Fruit fly (Drosophila melanogaster) whole organism, embryonic: ENCODE results near the gene Dhod.

Experiments used
- Asciz ChIP-seq: fragments of 200-800 bp; sonication (Bioruptor generic); optimal IDR thresholded peaks from 2 replicates; lab custom pipeline; 2017; ENCODE audit warnings: missing biosample characterization, mild to moderate bottlenecking, missing genetic modification characterization, missing genetic modification reagents
- Atf3 ChIP-seq: fragments of 200-800 bp; sonication (Bioruptor generic); optimal IDR thresholded peaks from 3 replicates; lab custom pipeline; 2016; ENCODE audit warnings: missing biosample characterization, missing genetic modification characterization
- BEAF-32 ChIP-seq: fragments of 200-800 bp; sonication (Bioruptor generic); optimal IDR thresholded peaks from 3 replicates; lab custom pipeline; 2017; ENCODE audit warnings: missing biosample characterization, missing genetic modification characterization, mild to moderate bottlenecking, moderate library complexity, missing genetic modification reagents
- Bdp1 ChIP-seq: fragments of 200-800 bp; sonication (Bioruptor generic); optimal IDR thresholded peaks from 3 replicates; lab custom pipeline; 2016; ENCODE audit warnings: missing biosample characterization, missing genetic modification characterization
- C15 ChIP-seq: fragments of 200-800 bp; sonication (Bioruptor generic); IDR thresholded peaks from 3 replicates; pipeline ENCODE4 v1.3.6; 2022; ENCODE audit warnings: missing biosample characterization, missing genetic modification characterization
- CG10274 ChIP-seq: fragments of 200-800 bp; sonication (Bioruptor generic); optimal IDR thresholded peaks from 3 replicates; lab custom pipeline; 2017; ENCODE audit warnings: missing biosample characterization, mild to moderate bottlenecking, missing genetic modification characterization
- CG11247 ChIP-seq: fragments of 200-800 bp; sonication (Bioruptor generic); IDR thresholded peaks from 2 replicates; pipeline ENCODE4 v1.3.6; 2022; ENCODE audit warnings: missing biosample characterization, missing genetic modification characterization
- CG12299 ChIP-seq: fragments of 200-800 bp; sonication (Bioruptor generic); optimal IDR thresholded peaks from 2 replicates; lab custom pipeline; 2018; ENCODE audit warnings: missing biosample characterization, mild to moderate bottlenecking, missing genetic modification characterization
- CG13424 ChIP-seq: fragments of 200-800 bp; sonication (Bioruptor generic); optimal IDR thresholded peaks from 2 replicates; lab custom pipeline; 2019; ENCODE audit warnings: missing biosample characterization, mild to moderate bottlenecking, missing genetic modification characterization, moderate library complexity
- CG13624 ChIP-seq: fragments of 200-800 bp; sonication (Bioruptor generic); optimal IDR thresholded peaks from 2 replicates; lab custom pipeline; 2016; ENCODE audit warnings: missing biosample characterization, missing genetic modification characterization
- CG14014 ChIP-seq: fragments of 200-800 bp; sonication (Bioruptor generic); IDR thresholded peaks from 2 replicates; pipeline ENCODE4 v1.3.6; 2022; ENCODE audit warnings: missing biosample characterization, missing genetic modification characterization
- CG15011 ChIP-seq: fragments of 200-800 bp; sonication (Bioruptor generic); optimal IDR thresholded peaks from 3 replicates; lab custom pipeline; 2018; ENCODE audit warnings: missing biosample characterization, mild to moderate bottlenecking, missing genetic modification characterization
- CG17328 ChIP-seq: fragments of 200-800 bp; sonication (Bioruptor generic); IDR thresholded peaks from 2 replicates; pipeline ENCODE4 v1.3.6; 2022; ENCODE audit warnings: missing biosample characterization, missing genetic modification characterization
- CG2202 ChIP-seq: fragments of 200-800 bp; sonication (Bioruptor generic); optimal IDR thresholded peaks from 2 replicates; lab custom pipeline; 2018; ENCODE audit warnings: missing biosample characterization, mild to moderate bottlenecking, missing genetic modification characterization
- CG2889 ChIP-seq: fragments of 200-800 bp; sonication (Bioruptor generic); IDR thresholded peaks from 3 replicates; pipeline ENCODE4 v1.3.6; 2022; ENCODE audit warnings: missing biosample characterization, missing genetic modification characterization
- CG3065 ChIP-seq: fragments of 200-800 bp; sonication (Bioruptor generic); optimal IDR thresholded peaks from 2 replicates; lab custom pipeline; 2016; ENCODE audit warnings: missing biosample characterization, missing genetic modification characterization
- CG3726 ChIP-seq: fragments of 200-800 bp; sonication (Bioruptor generic); IDR thresholded peaks from 3 replicates; pipeline ENCODE4, ENCODE4 v1.3.6; 2022; ENCODE audit warnings: missing biosample characterization, missing genetic modification characterization
- CG43689 ChIP-seq: fragments of 200-800 bp; sonication (Bioruptor generic); IDR thresholded peaks from 2 replicates; pipeline ENCODE4 v1.3.6; 2022; ENCODE audit warnings: missing biosample characterization, missing genetic modification characterization
- CG4404 ChIP-seq: fragments of 200-800 bp; sonication (Bioruptor generic); IDR thresholded peaks from 2 replicates; pipeline ENCODE4 v1.3.6; 2022; ENCODE audit warnings: missing biosample characterization, missing genetic modification characterization
- CG6654 ChIP-seq: fragments of 200-800 bp; sonication (Bioruptor generic); optimal IDR thresholded peaks from 2 replicates; lab custom pipeline; 2017; ENCODE audit warnings: missing biosample characterization, mild to moderate bottlenecking, missing genetic modification characterization
- CG6683 ChIP-seq: fragments of 200-800 bp; sonication (Bioruptor generic); optimal IDR thresholded peaks from 2 replicates; lab custom pipeline; 2017; ENCODE audit warnings: missing biosample characterization, mild to moderate bottlenecking, missing genetic modification characterization, missing genetic modification reagents
- CG6689 ChIP-seq: fragments of 200-800 bp; sonication (Bioruptor generic); IDR thresholded peaks from 2 replicates; pipeline ENCODE4 v1.3.6; 2022; ENCODE audit warnings: missing biosample characterization, missing genetic modification characterization
- CG6765 ChIP-seq: fragments of 200-800 bp; sonication (Bioruptor generic); optimal IDR thresholded peaks from 3 replicates; lab custom pipeline; 2017; ENCODE audit warnings: missing biosample characterization, mild to moderate bottlenecking, missing genetic modification characterization
- CG6854 ChIP-seq: fragments of 200-800 bp; sonication (Bioruptor generic); optimal IDR thresholded peaks from 3 replicates; lab custom pipeline; 2017; ENCODE audit warnings: missing biosample characterization, mild to moderate bottlenecking, missing genetic modification characterization
- CG9817 ChIP-seq: fragments of 200-800 bp; sonication (Bioruptor generic); optimal IDR thresholded peaks from 2 replicates; lab custom pipeline; 2018; ENCODE audit warnings: missing biosample characterization, mild to moderate bottlenecking, missing genetic modification characterization, moderate library complexity
- CG9876 ChIP-seq: fragments of 200-800 bp; sonication (Bioruptor generic); optimal IDR thresholded peaks from 2 replicates; lab custom pipeline; 2016; ENCODE audit warnings: missing biosample characterization, missing genetic modification characterization
- Chrac-16 ChIP-seq: fragments of 200-800 bp; sonication (Bioruptor generic); optimal IDR thresholded peaks from 3 replicates; lab custom pipeline; 2016; ENCODE audit warnings: missing biosample characterization, missing genetic modification characterization
- CrebB ChIP-seq: fragments of 200-800 bp; sonication (Bioruptor generic); optimal IDR thresholded peaks from 3 replicates; lab custom pipeline; 2018; ENCODE audit warnings: missing biosample characterization, mild to moderate bottlenecking, missing genetic modification characterization
- Dad ChIP-seq: fragments of 200-800 bp; sonication (Bioruptor generic); optimal IDR thresholded peaks from 3 replicates; lab custom pipeline; 2016; ENCODE audit warnings: missing biosample characterization, missing genetic modification characterization
- Deaf1 ChIP-seq: fragments of 200-800 bp; optimal IDR thresholded peaks from 3 replicates; lab custom pipeline; 2019; ENCODE audit warnings: missing biosample characterization, mild to moderate bottlenecking, missing genetic modification characterization, moderate library complexity
- E2f2 ChIP-seq: fragments of 200-800 bp; sonication (Bioruptor generic); IDR thresholded peaks from 2 replicates; pipeline ENCODE4 v1.3.6; 2022; ENCODE audit warnings: missing biosample characterization, missing genetic modification characterization
- ERR ChIP-seq: fragments of 200-800 bp; sonication (Bioruptor generic); optimal IDR thresholded peaks from 2 replicates; lab custom pipeline; 2016; ENCODE audit warnings: missing biosample characterization, missing genetic modification characterization
- Eip74EF ChIP-seq, 2 experiments: fragments of 200-800 bp in 1 of 2; fragments of >200 bp in 1 of 2; sonication (Bioruptor generic) in 1 of 2; optimal IDR thresholded peaks; 2 replicates each; lab custom pipeline; 2017 to 2019; ENCODE audit warnings: missing biosample characterization in 2 of 2, missing genetic modification characterization in 2 of 2, mild to moderate bottlenecking in 1 of 2, moderate library complexity in 1 of 2
- Fer3 ChIP-seq: fragments of 200-800 bp; sonication (Bioruptor generic); optimal IDR thresholded peaks from 2 replicates; lab custom pipeline; 2018; ENCODE audit warnings: missing biosample characterization, mild to moderate bottlenecking, missing genetic modification characterization, moderate library complexity
- Hr3 ChIP-seq: fragments of 200-800 bp; sonication (Bioruptor generic); optimal IDR thresholded peaks from 3 replicates; lab custom pipeline; 2016; ENCODE audit warnings: missing biosample characterization, missing genetic modification characterization
- Hr39 ChIP-seq: fragments of >200 bp; optimal IDR thresholded peaks from 2 replicates; lab custom pipeline; 2017
- Lpt ChIP-seq: fragments of >200 bp; optimal IDR thresholded peaks from 2 replicates; lab custom pipeline; 2018; ENCODE audit warnings: missing biosample characterization, missing genetic modification characterization
- Med ChIP-seq: fragments of 200-800 bp; sonication (Bioruptor generic); peaks from one replicate; lab custom pipeline; 2016; ENCODE audit warnings: missing biosample characterization, missing genetic modification characterization, mild to moderate bottlenecking, inconsistent platforms, moderate library complexity
- Mes4 ChIP-seq: fragments of 200-800 bp; sonication (Bioruptor generic); optimal IDR thresholded peaks from 2 replicates; lab custom pipeline; 2016; ENCODE audit warnings: missing biosample characterization, missing genetic modification characterization
- Neu2 ChIP-seq: fragments of 200-800 bp; sonication (Bioruptor generic); optimal IDR thresholded peaks from 3 replicates; lab custom pipeline; 2016; ENCODE audit warnings: missing biosample characterization, missing genetic modification characterization, borderline replicate concordance
- Poxn ChIP-seq: fragments of 200-800 bp; sonication (Bioruptor generic); IDR thresholded peaks from 2 replicates; pipeline ENCODE4 v1.3.6; 2022; ENCODE audit warnings: missing biosample characterization, missing genetic modification characterization
- bigmax ChIP-seq: fragments of 200-800 bp; sonication (Bioruptor generic); optimal IDR thresholded peaks from 2 replicates; lab custom pipeline; 2018; ENCODE audit warnings: missing biosample characterization, mild to moderate bottlenecking, missing genetic modification characterization
- dm ChIP-seq: fragments of 200-800 bp; sonication (Bioruptor generic); optimal IDR thresholded peaks from 3 replicates; lab custom pipeline; 2016; ENCODE audit warnings: missing biosample characterization, missing genetic modification characterization
- ftz-f1 ChIP-seq: fragments of 200-800 bp; sonication (Bioruptor generic); optimal IDR thresholded peaks from 2 replicates; lab custom pipeline; 2016; ENCODE audit warnings: missing biosample characterization, missing genetic modification characterization
- grau ChIP-seq: fragments of 200-800 bp; optimal IDR thresholded peaks from 3 replicates; lab custom pipeline; 2019; ENCODE audit warnings: missing biosample characterization, mild to moderate bottlenecking, missing genetic modification characterization, moderate library complexity
- gsb-n ChIP-seq: fragments of 200-800 bp; sonication (Bioruptor generic); optimal IDR thresholded peaks from 3 replicates; lab custom pipeline; 2018; ENCODE audit warnings: missing biosample characterization, mild to moderate bottlenecking, missing genetic modification characterization
- gt ChIP-seq: fragments of 200-800 bp; sonication (Bioruptor generic); IDR thresholded peaks from 2 replicates; pipeline ENCODE4 v1.3.6; 2022; ENCODE audit warnings: missing biosample characterization, missing genetic modification characterization
- mirr ChIP-seq: fragments of 200-800 bp; sonication (Bioruptor generic); optimal IDR thresholded peaks from 3 replicates; lab custom pipeline; 2018; ENCODE audit warnings: missing biosample characterization, mild to moderate bottlenecking, missing genetic modification characterization
- nerfin-1 ChIP-seq: fragments of 200-800 bp; sonication (Bioruptor generic); optimal IDR thresholded peaks from 3 replicates; lab custom pipeline; 2019; ENCODE audit warnings: missing biosample characterization, mild to moderate bottlenecking, missing genetic modification characterization, moderate library complexity
- sens ChIP-seq: fragments of 200-800 bp; sonication (Bioruptor generic); peaks from one replicate; lab custom pipeline; 2016; ENCODE audit warnings: missing biosample characterization, missing genetic modification characterization
- trh ChIP-seq: fragments of 200-800 bp; sonication (Bioruptor generic); optimal IDR thresholded peaks from 2 replicates; lab custom pipeline; 2016; ENCODE audit warnings: missing biosample characterization, missing genetic modification characterization

Gene Dhod

dm6 chr3R:8659200-8659897, 6.6 kb upstream of the Dhod start (continued):
- no peak for TF ChIP-seq CG6765
- TF ChIP-seq CG12299 (tag; lab: Kevin White, UChicago) = peak; percentile 69
- no peak for TF ChIP-seq CrebB
- TF ChIP-seq CG2889 (GFP tag; lab: Robert Waterston, UW) = no peak
- peak; percentile 4 for TF ChIP-seq trh
- TF ChIP-seq ERR (GFP tag; lab: Kevin White, UChicago) = peak; percentile 19
- peak; percentile 70 for TF ChIP-seq mirr (GFP tag; lab: Kevin White, UChicago)
- peak; percentile 52 for TF ChIP-seq CG15011 (GFP tag; lab: Kevin White, UChicago)
- no peak for TF ChIP-seq CG9876
- no peak for TF ChIP-seq Hr39
- TF ChIP-seq CG10274 (GFP tag; lab: Kevin White, UChicago) = peak; percentile 17
- TF ChIP-seq BEAF-32 (GFP tag; lab: Kevin White, UChicago) = no peak
- TF ChIP-seq CG3726 (GFP tag; lab: Robert Waterston, UW) = no peak
- TF ChIP-seq CG4404 (GFP tag; lab: Robert Waterston, UW) = no peak
- no peak for TF ChIP-seq C15 (GFP tag; lab: Robert Waterston, UW)
- TF ChIP-seq CG3065 = no peak
- TF ChIP-seq grau (tag; lab: Kevin White, UChicago) = peak; percentile 46
- peak; percentile 6 for TF ChIP-seq CG6683
- TF ChIP-seq bigmax (GFP tag; lab: Kevin White, UChicago) = peak; percentile 7
- TF ChIP-seq Fer3 (tag; lab: Kevin White, UChicago) = peak; percentile 69
- TF ChIP-seq CG13424 (tag; lab: Kevin White, UChicago) = peak; percentile 67
- TF ChIP-seq Mes4 (GFP tag; lab: Kevin White, UChicago) = no peak
- TF ChIP-seq CG43689 (GFP tag; lab: Robert Waterston, UW) = no peak
- TF ChIP-seq ftz-f1 (GFP tag; lab: Kevin White, UChicago) = peak; percentile 89
- no peak for TF ChIP-seq CG11247
- TF ChIP-seq E2f2 (GFP tag; lab: Robert Waterston, UW) = peak; percentile 24; the same call in 1 of the 2 replicates
- peak; percentile 67 for TF ChIP-seq CG9817
- TF ChIP-seq CG2202 (tag; lab: Kevin White, UChicago) = no peak
- TF ChIP-seq Dad (GFP tag; lab: Kevin White, UChicago) = no peak
- no peak for TF ChIP-seq Poxn (GFP tag; lab: Robert Waterston, UW)
- TF ChIP-seq Med = peak; percentile 75
- TF ChIP-seq Bdp1 (GFP tag; lab: Kevin White, UChicago) = no peak
- TF ChIP-seq CG6854 (GFP tag; lab: Kevin White, UChicago) = no peak
- no peak for TF ChIP-seq CG6654
- peak; percentile 25 for TF ChIP-seq Asciz (GFP tag; lab: Kevin White, UChicago)
- no peak for TF ChIP-seq gt (GFP tag; lab: Robert Waterston, UW)
- peak; percentile 55 for TF ChIP-seq gsb-n (tag; lab: Kevin White, UChicago)
- peak; percentile 37 for TF ChIP-seq Hr3 (GFP tag; lab: Kevin White, UChicago)
- TF ChIP-seq Atf3 (GFP tag; lab: Kevin White, UChicago) = no peak
- TF ChIP-seq Eip74EF (GFP tag; optimal IDR thresholded peaks at IDR 0.05; lab: Kevin White, UChicago) = peak in 1 of 2 experiments; percentile 32
- TF ChIP-seq Lpt = no peak
- TF ChIP-seq CG6689 (GFP tag; lab: Robert Waterston, UW) = peak; percentile 69
- TF ChIP-seq Neu2 = no peak
- peak; percentile 31 for TF ChIP-seq dm (GFP tag; lab: Kevin White, UChicago)
- TF ChIP-seq Chrac-16 (GFP tag; lab: Kevin White, UChicago) = no peak
- peak; percentile 44; the same call in 1 of the 2 replicates for TF ChIP-seq CG17328
- peak; percentile 65; the same call in 1 of the 2 replicates for TF ChIP-seq CG14014 (GFP tag; lab: Robert Waterston, UW)
- peak; percentile 59 for TF ChIP-seq CG13624
- TF ChIP-seq Deaf1 (tag; lab: Kevin White, UChicago) = peak; percentile 76
- TF ChIP-seq nerfin-1 (tag; lab: Kevin White, UChicago) = peak; percentile 62
- TF ChIP-seq sens (GFP tag; lab: Kevin White, UChicago) = peak; percentile 92
